Fruit fly (Drosophila melanogaster) whole organism, embryonic: Measurements from ENCODE around the gene Ddc.

Experiments used
- CG10366 ChIP-seq: fragments of 200-800 bp; sonication (Bioruptor generic); IDR thresholded peaks from 2 replicates; pipeline ENCODE4 v1.3.6; 2022; ENCODE audit warnings: missing biosample characterization, missing genetic modification characterization
- CG11723 ChIP-seq: fragments of 200-800 bp; sonication (Bioruptor generic); optimal IDR thresholded peaks from 2 replicates; lab custom pipeline; 2017; ENCODE audit warnings: missing biosample characterization, mild to moderate bottlenecking, missing genetic modification characterization
- CG12236 ChIP-seq: fragments of 200-800 bp; sonication (Bioruptor generic); optimal IDR thresholded peaks from 2 replicates; lab custom pipeline; 2016; ENCODE audit warnings: missing biosample characterization, missing genetic modification characterization
- CG13123 ChIP-seq: fragments of 200-800 bp; sonication (Bioruptor generic); optimal IDR thresholded peaks from 2 replicates; lab custom pipeline; 2016; ENCODE audit warnings: missing biosample characterization, missing genetic modification characterization
- CG13424 ChIP-seq: fragments of 200-800 bp; sonication (Bioruptor generic); optimal IDR thresholded peaks from 2 replicates; lab custom pipeline; 2019; ENCODE audit warnings: missing biosample characterization, mild to moderate bottlenecking, missing genetic modification characterization, moderate library complexity
- CG13624 ChIP-seq: fragments of 200-800 bp; sonication (Bioruptor generic); optimal IDR thresholded peaks from 2 replicates; lab custom pipeline; 2016; ENCODE audit warnings: missing biosample characterization, missing genetic modification characterization
- CG14860 ChIP-seq: fragments of 200-800 bp; sonication (Bioruptor generic); IDR thresholded peaks from 3 replicates; pipeline ENCODE4 v1.3.6; 2022; ENCODE audit warnings: missing biosample characterization, missing genetic modification characterization; ENCODE audit not compliant: partially characterized antibody
- CG15011 ChIP-seq: fragments of 200-800 bp; sonication (Bioruptor generic); optimal IDR thresholded peaks from 3 replicates; lab custom pipeline; 2018; ENCODE audit warnings: missing biosample characterization, mild to moderate bottlenecking, missing genetic modification characterization
- CG17829 ChIP-seq: fragments of 200-800 bp; optimal IDR thresholded peaks from 2 replicates; lab custom pipeline; 2019; ENCODE audit warnings: missing biosample characterization, mild to moderate bottlenecking, missing genetic modification characterization, moderate library complexity
- CG18011 ChIP-seq: fragments of 200-800 bp; sonication (Bioruptor generic); optimal IDR thresholded peaks from 2 replicates; lab custom pipeline; 2017; ENCODE audit warnings: missing biosample characterization, missing genetic modification characterization, mild to moderate bottlenecking, moderate library complexity, missing genotype
- CG2712 ChIP-seq: fragments of 200-800 bp; optimal IDR thresholded peaks from 3 replicates; lab custom pipeline; 2019; ENCODE audit warnings: missing biosample characterization, mild to moderate bottlenecking, missing genetic modification characterization, moderate library complexity
- CG2889 ChIP-seq: fragments of 200-800 bp; sonication (Bioruptor generic); IDR thresholded peaks from 3 replicates; pipeline ENCODE4 v1.3.6; 2022; ENCODE audit warnings: missing biosample characterization, missing genetic modification characterization
- CG43689 ChIP-seq: fragments of 200-800 bp; sonication (Bioruptor generic); IDR thresholded peaks from 2 replicates; pipeline ENCODE4 v1.3.6; 2022; ENCODE audit warnings: missing biosample characterization, missing genetic modification characterization
- CG4424 ChIP-seq: fragments of 200-800 bp; sonication (Bioruptor generic); optimal IDR thresholded peaks from 3 replicates; lab custom pipeline; 2016; ENCODE audit warnings: missing biosample characterization, missing genetic modification characterization
- CG7963 ChIP-seq: fragments of 200-800 bp; sonication (Bioruptor generic); IDR thresholded peaks from 3 replicates; pipeline ENCODE4 v1.3.6; 2022; ENCODE audit warnings: missing biosample characterization, missing genetic modification characterization; ENCODE audit not compliant: partially characterized antibody
- CG8281 ChIP-seq: fragments of 200-800 bp; sonication (Bioruptor generic); optimal IDR thresholded peaks from 2 replicates; lab custom pipeline; 2018; ENCODE audit warnings: missing biosample characterization, mild to moderate bottlenecking, missing genetic modification characterization, moderate library complexity
- CG9215 ChIP-seq: fragments of 200-800 bp; sonication (Bioruptor generic); IDR thresholded peaks from 2 replicates; pipeline ENCODE4 v1.3.6; 2022; ENCODE audit warnings: missing biosample characterization, missing genetic modification characterization
- CG9609 ChIP-seq: fragments of 200-800 bp; sonication (Bioruptor generic); optimal IDR thresholded peaks from 3 replicates; lab custom pipeline; 2016; ENCODE audit warnings: missing biosample characterization, missing genetic modification characterization
- CkIIα-i1 ChIP-seq: fragments of 200-800 bp; sonication (Bioruptor generic); IDR thresholded peaks from 2 replicates; pipeline ENCODE4 v1.3.6; 2022; ENCODE audit warnings: missing biosample characterization, missing genetic modification characterization
- CoRest ChIP-seq: fragments of 200-800 bp; sonication (Bioruptor generic); optimal IDR thresholded peaks from 3 replicates; lab custom pipeline; 2018; ENCODE audit warnings: missing biosample characterization, mild to moderate bottlenecking, missing genetic modification characterization, moderate library complexity
- D ChIP-seq, 2 experiments: fragments of 200-800 bp in 1 of 2; fragments of >200 bp in 1 of 2; sonication (Bioruptor generic) in 1 of 2; optimal IDR thresholded peaks; 2 replicates in 1 of 2; 3 replicates in 1 of 2; lab custom pipeline; 2017; ENCODE audit warnings: mild to moderate bottlenecking in 1 of 2, missing biosample characterization in 1 of 2, missing genetic modification characterization in 1 of 2, missing genetic modification reagents in 1 of 2
- D19B ChIP-seq: fragments of 200-800 bp; sonication (Bioruptor generic); optimal IDR thresholded peaks from 2 replicates; lab custom pipeline; 2017; ENCODE audit warnings: missing biosample characterization, mild to moderate bottlenecking, missing genetic modification characterization
- Doc2 ChIP-seq: fragments of 200-800 bp; sonication (Bioruptor generic); IDR thresholded peaks from 2 replicates; pipeline ENCODE4 v1.3.6; 2022; ENCODE audit warnings: missing biosample characterization, missing genetic modification characterization
- GATAe ChIP-seq: fragments of 200-800 bp; sonication (Bioruptor generic); conservative IDR thresholded peaks from 2 replicates; pipeline ENCODE4 v1.3.6; 2022; ENCODE audit warnings: missing biosample characterization, missing genetic modification characterization
- HLHmδ ChIP-seq: fragments of 200-800 bp; sonication (Bioruptor generic); optimal IDR thresholded peaks from 2 replicates; lab custom pipeline; 2018; ENCODE audit warnings: missing biosample characterization, mild to moderate bottlenecking, missing genetic modification characterization, moderate library complexity
- Hr39 ChIP-seq: fragments of >200 bp; optimal IDR thresholded peaks from 2 replicates; lab custom pipeline; 2017
- Mrtf ChIP-seq: fragments of 200-800 bp; sonication (Bioruptor generic); IDR thresholded peaks from 3 replicates; pipeline ENCODE4 v1.3.6; 2022; ENCODE audit warnings: missing biosample characterization, missing genetic modification characterization
- NFAT ChIP-seq: fragments of 200-800 bp; sonication (Bioruptor generic); IDR thresholded peaks from 2 replicates; pipeline ENCODE4 v1.3.6; 2022; ENCODE audit warnings: missing biosample characterization, missing genetic modification characterization
- Nf-YB ChIP-seq: fragments of 200-800 bp; sonication (Bioruptor generic); optimal IDR thresholded peaks from 3 replicates; lab custom pipeline; 2019; ENCODE audit warnings: missing biosample characterization, mild to moderate bottlenecking, missing genetic modification characterization, moderate library complexity
- Stat92E ChIP-seq, 3 experiments: fragments of >200 bp in 2 of 3; fragments of 200-800 bp in 1 of 3; sonication (Bioruptor generic) in 1 of 3; optimal IDR thresholded peaks; 2 replicates each; lab custom pipeline; 2017 to 2019; ENCODE audit warnings: missing biosample characterization in 3 of 3, missing genetic modification characterization in 3 of 3, mild to moderate bottlenecking in 1 of 3, moderate library complexity in 1 of 3
- YL-1 ChIP-seq: fragments of 200-800 bp; sonication (Bioruptor generic); optimal IDR thresholded peaks from 3 replicates; lab custom pipeline; 2017; ENCODE audit warnings: missing biosample characterization, mild to moderate bottlenecking, missing genetic modification characterization
- croc ChIP-seq: fragments of 200-800 bp; sonication (Bioruptor generic); conservative IDR thresholded peaks from 3 replicates; pipeline ENCODE4 v1.3.6; 2022; ENCODE audit warnings: missing biosample characterization, missing genetic modification characterization
- cwo ChIP-seq: fragments of 200-800 bp; sonication (Bioruptor generic); optimal IDR thresholded peaks from 3 replicates; lab custom pipeline; 2017; ENCODE audit warnings: missing biosample characterization, missing genetic modification characterization, mild to moderate bottlenecking, moderate library complexity, missing genetic modification reagents
- dmrt99B ChIP-seq: fragments of 200-800 bp; sonication (Bioruptor generic); optimal IDR thresholded peaks from 2 replicates; lab custom pipeline; 2018; ENCODE audit warnings: missing biosample characterization, mild to moderate bottlenecking, missing genetic modification characterization, moderate library complexity
- eyg ChIP-seq: fragments of 200-800 bp; sonication (Bioruptor generic); optimal IDR thresholded peaks from 3 replicates; lab custom pipeline; 2016; ENCODE audit warnings: missing biosample characterization, missing genetic modification characterization
- fd3F ChIP-seq: fragments of 200-800 bp; sonication (Bioruptor generic); optimal IDR thresholded peaks from 2 replicates; lab custom pipeline; 2018; ENCODE audit warnings: missing biosample characterization, mild to moderate bottlenecking, missing genetic modification characterization, moderate library complexity
- ftz-f1 ChIP-seq: fragments of 200-800 bp; sonication (Bioruptor generic); optimal IDR thresholded peaks from 2 replicates; lab custom pipeline; 2016; ENCODE audit warnings: missing biosample characterization, missing genetic modification characterization
- grn ChIP-seq: fragments of 200-800 bp; sonication (Bioruptor generic); optimal IDR thresholded peaks from 3 replicates; lab custom pipeline; 2017; ENCODE audit warnings: missing biosample characterization, missing genetic modification characterization
- ham ChIP-seq: fragments of 200-800 bp; sonication (Bioruptor generic); IDR thresholded peaks from 2 replicates; pipeline ENCODE4 v1.3.6; 2022; ENCODE audit warnings: missing biosample characterization, missing genetic modification characterization
- hbn ChIP-seq: fragments of 200-800 bp; sonication (Bioruptor generic); IDR thresholded peaks from 2 replicates; pipeline ENCODE4 v1.3.6; 2022; ENCODE audit warnings: missing biosample characterization, missing genetic modification characterization; ENCODE audit not compliant: partially characterized antibody
- lov ChIP-seq, 2 experiments: fragments of 200-800 bp in 1 of 2; fragments of >200 bp in 1 of 2; sonication (Bioruptor generic) in 1 of 2; IDR thresholded peaks in 1 of 2; optimal IDR thresholded peaks in 1 of 2; 2 replicates in 1 of 2; 3 replicates in 1 of 2; pipeline versions ENCODE4 v1.3.6 to Lab custom; 2017 to 2022; ENCODE audit warnings: missing biosample characterization in 1 of 2, missing genetic modification characterization in 1 of 2
- mam ChIP-seq: fragments of 200-800 bp; sonication (Bioruptor generic); optimal IDR thresholded peaks from 3 replicates; lab custom pipeline; 2016; ENCODE audit warnings: missing biosample characterization, missing genetic modification characterization
- nerfin-2 ChIP-seq: fragments of 200-800 bp; sonication (Bioruptor generic); IDR thresholded peaks from 2 replicates; pipeline ENCODE4 v1.3.6; 2022; ENCODE audit warnings: missing biosample characterization, missing genetic modification characterization; ENCODE audit not compliant: partially characterized antibody
- odd ChIP-seq: fragments of 200-800 bp; sonication (Bioruptor generic); optimal IDR thresholded peaks from 2 replicates; lab custom pipeline; 2017; ENCODE audit warnings: missing biosample characterization, mild to moderate bottlenecking, missing genetic modification characterization
- pum ChIP-seq: fragments of 200-800 bp; sonication (Bioruptor generic); optimal IDR thresholded peaks from 2 replicates; lab custom pipeline; 2016; ENCODE audit warnings: missing biosample characterization, missing genetic modification characterization
- pzg ChIP-seq: fragments of 200-800 bp; sonication (Bioruptor generic); optimal IDR thresholded peaks from 3 replicates; lab custom pipeline; 2018; ENCODE audit warnings: missing biosample characterization, mild to moderate bottlenecking, missing genetic modification characterization, moderate library complexity
- zfh2 ChIP-seq: fragments of 200-800 bp; sonication (Bioruptor generic); optimal IDR thresholded peaks from 2 replicates; lab custom pipeline; 2016; ENCODE audit warnings: missing biosample characterization, missing genetic modification characterization

The Ddc gene

DNA sequence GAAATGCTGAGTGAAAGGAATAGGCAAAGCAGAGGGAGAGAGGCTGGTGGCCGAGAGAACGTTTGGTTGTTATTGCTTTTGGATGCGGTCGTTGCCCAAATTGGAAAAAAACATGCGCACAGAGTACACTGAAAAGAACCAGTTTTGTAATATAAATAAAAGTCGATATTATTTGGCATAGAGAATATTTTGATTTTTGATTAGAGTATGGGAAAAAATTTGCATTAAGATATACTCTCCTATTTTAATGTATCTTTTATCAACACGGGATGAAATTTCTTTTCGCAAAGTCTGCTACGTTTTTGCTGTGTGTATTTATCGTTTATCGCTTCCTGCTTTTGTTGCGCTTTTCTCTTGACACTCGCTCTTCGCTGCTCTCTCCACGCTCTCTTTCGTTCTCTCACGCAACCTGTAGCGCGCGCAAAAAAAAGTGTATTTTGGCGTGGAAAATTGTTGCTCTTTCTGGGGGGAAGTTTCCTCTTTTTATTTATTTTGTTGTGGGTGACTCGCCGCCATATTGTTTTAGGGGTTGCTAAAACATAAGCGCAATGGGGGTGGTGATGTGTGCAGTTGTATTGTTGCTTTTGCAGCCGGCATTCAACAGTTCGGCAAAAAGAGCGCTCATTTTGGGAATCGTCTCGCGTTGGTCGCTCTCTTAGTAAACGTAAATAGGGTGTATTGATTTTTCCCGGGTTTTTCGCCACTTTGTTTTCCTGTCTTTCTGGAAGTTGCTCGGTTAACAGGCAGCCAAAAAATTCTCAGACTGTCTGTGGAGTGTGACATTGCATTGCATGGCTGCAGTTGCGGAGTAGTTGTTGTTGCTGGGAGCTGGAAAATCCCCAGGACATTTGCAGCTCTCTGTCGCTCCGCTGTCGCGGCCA, 45.1 kb upstream of the Ddc start (continued):
- TF ChIP-seq CoRest (peak; percentile 96), CG4424 (GFP tag; lab: Kevin White, UChicago) (peak; percentile 98), CG12236 (GFP tag; lab: Kevin White, UChicago) (peak; percentile 81), pum (GFP tag; lab: Kevin White, UChicago) (peak; percentile 96), dmrt99B (tag; lab: Kevin White, UChicago) (peak; percentile 99), Stat92E (GFP tag; optimal IDR thresholded peaks at IDR 0.05; lab: Kevin White, UChicago) (peak in 1 of 3 experiments; percentile 92), odd (GFP tag; lab: Kevin White, UChicago) (peak; percentile 94), CG10366 (GFP tag; lab: Robert Waterston, UW) (peak; percentile 97), lov (optimal IDR thresholded peaks at IDR 0.05; lab: Kevin White, UChicago) (no peak), lov (GFP tag; IDR thresholded peaks at IDR 0.05; lab: Robert Waterston, UW) (peak; percentile 95), pzg (peak; percentile 11), D19B (peak; percentile 88), ftz-f1 (GFP tag; lab: Kevin White, UChicago) (peak; percentile 56), CG13424 (peak; percentile 97), CG8281 (tag; lab: Kevin White, UChicago) (peak; percentile 88), zfh2 (GFP tag; lab: Kevin White, UChicago) (peak; percentile 79), CG14860 (GFP tag; lab: Robert Waterston, UW) (no peak), CG2712 (tag; lab: Kevin White, UChicago) (peak; percentile 98), CG15011 (GFP tag; lab: Kevin White, UChicago) (peak; percentile 95), nerfin-2 (GFP tag; lab: Robert Waterston, UW) (no peak), CG11723 (GFP tag; lab: Kevin White, UChicago) (peak; percentile 91), CG9609 (peak; percentile 90), Doc2 (GFP tag; lab: Robert Waterston, UW) (peak; percentile 69; the same call in 1 of the 2 replicates), NFAT (GFP tag; lab: Robert Waterston, UW) (peak; percentile 92), GATAe (GFP tag; lab: Robert Waterston, UW) (peak; percentile 90), Nf-YB (peak; percentile 82), CG13624 (peak; percentile 97), CG18011 (GFP tag; lab: Kevin White, UChicago) (peak; percentile 85), CG9215 (GFP tag; lab: Robert Waterston, UW) (peak; percentile 92), ham (peak; percentile 84; the same call in 1 of the 2 replicates), CG13123 (GFP tag; lab: Kevin White, UChicago) (peak; percentile 93), CkIIα-i1 (GFP tag; lab: Robert Waterston, UW) (peak; percentile 74), mam (peak; percentile 97), cwo (GFP tag; lab: Kevin White, UChicago) (peak; percentile 96), Hr39 (no peak), grn (GFP tag; lab: Kevin White, UChicago) (peak; percentile 80), CG43689 (GFP tag; lab: Robert Waterston, UW) (peak; percentile 92), CG2889 (peak; percentile 94), Mrtf (GFP tag; lab: Robert Waterston, UW) (peak; percentile 94), D (optimal IDR thresholded peaks at IDR 0.05; lab: Kevin White, UChicago) (no peak), D (GFP tag; optimal IDR thresholded peaks at IDR 0.05; lab: Kevin White, UChicago) (peak; percentile 97), YL-1 (GFP tag; lab: Kevin White, UChicago) (peak; percentile 82), hbn (GFP tag; lab: Robert Waterston, UW) (no peak), fd3F (peak; percentile 89), CG17829 (tag; lab: Kevin White, UChicago) (peak; percentile 98), HLHmδ (GFP tag; lab: Kevin White, UChicago) (no peak), croc (peak; percentile 96), eyg (GFP tag; lab: Kevin White, UChicago) (peak; percentile 94), CG7963 (GFP tag; lab: Robert Waterston, UW) (no peak)
